Fruit fly (Drosophila melanogaster): Measurements from ENCODE around the gene CG33290.

CG33290 gene

dm6 chr3L:21533270-21533948 is 8.8 kb upstream of the CG33290 start, which contains the start of gene Mkrn1 (continued):
- no peak for TF ChIP-seq Gsc (GFP tag; IDR thresholded peaks at IDR 0.05)
- peak; percentile 5 for TF ChIP-seq CG34376 (GFP tag; optimal IDR thresholded peaks at IDR 0.05)
- no peak for TF ChIP-seq slp2 (GFP tag; optimal IDR thresholded peaks at IDR 0.05)
- TF ChIP-seq HHEX (GFP tag; optimal IDR thresholded peaks at IDR 0.05), result no peak
- TF ChIP-seq HmgD (GFP tag; optimal IDR thresholded peaks at IDR 0.05), result peak; percentile 44
- no peak for TF ChIP-seq slbo (GFP tag; IDR thresholded peaks at IDR 0.05)
- peak in 1 of 3 experiments; percentile 58 for TF ChIP-seq Stat92E (GFP tag; optimal IDR thresholded peaks at IDR 0.05)
- no peak for TF ChIP-seq CG18619 (GFP tag; optimal IDR thresholded peaks at IDR 0.05)
- peak; percentile 83 for TF ChIP-seq vnd (GFP tag; IDR thresholded peaks at IDR 0.05; ENCODE audit: partially characterized antibody)
- peak; percentile 88 for TF ChIP-seq D19B (GFP tag; optimal IDR thresholded peaks at IDR 0.05)
- no peak for TF ChIP-seq CG2678 (tag; optimal IDR thresholded peaks at IDR 0.05)
- no peak for TF ChIP-seq crc (GFP tag; optimal IDR thresholded peaks at IDR 0.05)
- no peak for TF ChIP-seq Hr3 (GFP tag; optimal IDR thresholded peaks at IDR 0.05)
- TF ChIP-seq rib (GFP tag; IDR thresholded peaks at IDR 0.05), result no peak
- peak; percentile 53 for TF ChIP-seq BEAF-32 (GFP tag; optimal IDR thresholded peaks at IDR 0.05)
- TF ChIP-seq lmd (GFP tag; IDR thresholded peaks at IDR 0.05), result no peak
- TF ChIP-seq HLH54F (GFP tag; optimal IDR thresholded peaks at IDR 0.05), result no peak
- no peak for TF ChIP-seq klu (GFP tag; IDR thresholded peaks at IDR 0.05)
- TF ChIP-seq yki (optimal IDR thresholded peaks at IDR 0.05), result no peak
- TF ChIP-seq CG1832 (GFP tag; optimal IDR thresholded peaks at IDR 0.05), result no peak
- no peak for TF ChIP-seq prd (optimal IDR thresholded peaks at IDR 0.05)
- no peak for TF ChIP-seq prd (GFP tag; IDR thresholded peaks at IDR 0.05)
- no peak for TF ChIP-seq sob (GFP tag; IDR thresholded peaks at IDR 0.05)
- TF ChIP-seq Dad (GFP tag; optimal IDR thresholded peaks at IDR 0.05), result no peak
- no peak for TF ChIP-seq CG12299 (tag; optimal IDR thresholded peaks at IDR 0.05)
- TF ChIP-seq Scr (GFP tag; IDR thresholded peaks at IDR 0.05; ENCODE audit: partially characterized antibody), result peak; percentile 76
- TF ChIP-seq eve (GFP tag; optimal IDR thresholded peaks at IDR 0.05), result no peak
- TF ChIP-seq CG13894 (tag; optimal IDR thresholded peaks at IDR 0.05), result no peak
- no peak for TF ChIP-seq CG6683 (GFP tag; optimal IDR thresholded peaks at IDR 0.05)
- TF ChIP-seq fd102C (GFP tag; optimal IDR thresholded peaks at IDR 0.05), result no peak
- TF ChIP-seq Dip2 (GFP tag; IDR thresholded peaks at IDR 0.05), result no peak
- TF ChIP-seq Nf-YB (GFP tag; optimal IDR thresholded peaks at IDR 0.05), result no peak
- TF ChIP-seq gcm2 (GFP tag; optimal IDR thresholded peaks at IDR 0.05), result no peak
- peak; percentile 38 for TF ChIP-seq Dp (GFP tag; optimal IDR thresholded peaks at IDR 0.05)
- no peak for TF ChIP-seq otp (GFP tag; IDR thresholded peaks at IDR 0.05)
- no peak for TF ChIP-seq Dek (tag; optimal IDR thresholded peaks at IDR 0.05)
- no peak for TF ChIP-seq Hsf (GFP tag; optimal IDR thresholded peaks at IDR 0.05)
- TF ChIP-seq Mes4 (GFP tag; optimal IDR thresholded peaks at IDR 0.05), result no peak
- TF ChIP-seq dysf (GFP tag; IDR thresholded peaks at IDR 0.05), result no peak
- no peak for TF ChIP-seq CG8388 (GFP tag; optimal IDR thresholded peaks at IDR 0.05)
- no peak for TF ChIP-seq Tbp (GFP tag; optimal IDR thresholded peaks at IDR 0.05)
- no peak for TF ChIP-seq Taf1 (GFP tag; IDR thresholded peaks at IDR 0.05)
- TF ChIP-seq luna (GFP tag; optimal IDR thresholded peaks at IDR 0.05), result no peak
- no peak for TF ChIP-seq CG12391 (tag; optimal IDR thresholded peaks at IDR 0.05)
- no peak for TF ChIP-seq scrt (GFP tag; optimal IDR thresholded peaks at IDR 0.05)
- no peak for TF ChIP-seq CG10209 (GFP tag; optimal IDR thresholded peaks at IDR 0.05)
- no peak for TF ChIP-seq lab (GFP tag; optimal IDR thresholded peaks at IDR 0.05)
- peak; percentile 78 for TF ChIP-seq stwl (tag; optimal IDR thresholded peaks at IDR 0.05)
- TF ChIP-seq fu2 (GFP tag; optimal IDR thresholded peaks at IDR 0.05), result no peak
- no peak for TF ChIP-seq fd3F (GFP tag; optimal IDR thresholded peaks at IDR 0.05)
- no peak for TF ChIP-seq CG1024 (GFP tag; IDR thresholded peaks at IDR 0.05)

All from whole organism, embryonic.